Fruit fly (Drosophila melanogaster): ENCODE results near the gene cv.

- TF ChIP-seq CG8478 (optimal IDR thresholded peaks at IDR 0.05) (no peak), CTCF (optimal IDR thresholded peaks at IDR 0.05) (no peak)
Measured at dm6 chrX:5646228-5646627, 43.6 kb upstream of the cv start.
